Worm (Caenorhabditis elegans): ENCODE measurements around the gene nhr-176.

- no peak for TF ChIP-seq tbx-2 (tag; optimal IDR thresholded peaks at IDR 0.05)
- no peak for TF ChIP-seq lsy-2 (tag; optimal IDR thresholded peaks at IDR 0.05)
- no peak for TF ChIP-seq jun-1 (tag; optimal IDR thresholded peaks at IDR 0.05)
- no peak for TF ChIP-seq mdl-1 (tag; optimal IDR thresholded peaks at IDR 0.05)
- no peak for TF ChIP-seq nhr-11 (tag; optimal IDR thresholded peaks at IDR 0.05)
- TF ChIP-seq egl-27 (tag; optimal IDR thresholded peaks at IDR 0.05): no peak
- no peak for TF ChIP-seq zag-1 (tag; optimal IDR thresholded peaks at IDR 0.05)
- TF ChIP-seq ama-1 (optimal IDR thresholded peaks at IDR 0.05): no peak
- no peak for TF ChIP-seq elt-2 (tag; optimal IDR thresholded peaks at IDR 0.05)
- no peak for TF ChIP-seq hpl-2 (GFP tag; optimal IDR thresholded peaks at IDR 0.05)
Measured at ce11 chrV:16023051-16023450, 48.1 kb upstream of the nhr-176 start, which contains the start of gene cwc-15.
